Worm (Caenorhabditis elegans) whole organism, L3 larva: ENCODE results near the gene F48B9.3.

Experiments used
- R02D3.7 ChIP-seq: fragments of 150-350 bp; optimal IDR thresholded peaks from 2 replicates; lab custom pipeline; 2014; ENCODE audit warnings: missing biosample characterization, missing genetic modification characterization
- ZK546.5 ChIP-seq: sonication (generic microtip); optimal IDR thresholded peaks from 2 replicates; lab custom pipeline; 2017; ENCODE audit warnings: missing biosample characterization, missing genetic modification characterization
- ama-1 ChIP-seq: fragments of 150-350 bp; optimal IDR thresholded peaks from 2 replicates; lab custom pipeline; 2018
- ceh-16 ChIP-seq: sonication (generic microtip); optimal IDR thresholded peaks from 2 replicates; lab custom pipeline; 2017; ENCODE audit warnings: missing biosample characterization, missing genetic modification characterization
- ceh-28 ChIP-seq: fragments of 150-350 bp; optimal IDR thresholded peaks from 2 replicates; lab custom pipeline; 2014; ENCODE audit warnings: missing biosample characterization, missing genetic modification reagents, missing genetic modification characterization
- ceh-82 ChIP-seq: fragments of 150-350 bp; optimal IDR thresholded peaks from 2 replicates; lab custom pipeline; 2014; ENCODE audit warnings: missing biosample characterization, missing genetic modification characterization
- ceh-9 ChIP-seq: sonication (generic microtip); optimal IDR thresholded peaks from 2 replicates; lab custom pipeline; 2018; ENCODE audit warnings: missing biosample characterization, missing genetic modification characterization
- daf-12 ChIP-seq: fragments of 150-350 bp; optimal IDR thresholded peaks from 2 replicates; lab custom pipeline; 2014; ENCODE audit warnings: missing biosample characterization, missing genetic modification reagents, missing genetic modification characterization
- egl-5 ChIP-seq: fragments of 150-350 bp; optimal IDR thresholded peaks from 2 replicates; lab custom pipeline; 2017; ENCODE audit warnings: missing biosample characterization, missing genetic modification reagents, missing genetic modification characterization, inconsistent platforms
- elt-2 ChIP-seq: sonication (generic microtip); optimal IDR thresholded peaks from 2 replicates; lab custom pipeline; 2016; ENCODE audit warnings: missing genetic modification reagents, mild to moderate bottlenecking, missing genetic modification characterization, missing compliant biosample characterization
- elt-3 ChIP-seq, 3 experiments: fragments of 150-350 bp in 1 of 3; sonication (generic microtip) in 2 of 3; optimal IDR thresholded peaks; 2 replicates in 2 of 3; 4 replicates in 1 of 3; lab custom pipeline; 2014 to 2017; ENCODE audit warnings: missing biosample characterization in 3 of 3, missing genetic modification characterization in 3 of 3
- eor-1 ChIP-seq, 2 experiments: fragments of 150-350 bp; optimal IDR thresholded peaks; 2 replicates each; lab custom pipeline; 2014 to 2018; ENCODE audit warnings: missing biosample characterization in 2 of 2, missing genetic modification characterization in 2 of 2
- fkh-10 ChIP-seq: sonication (generic microtip); optimal IDR thresholded peaks from 2 replicates; lab custom pipeline; 2017; ENCODE audit warnings: missing biosample characterization, missing genetic modification reagents, missing genetic modification characterization
- fkh-2 ChIP-seq: fragments of 150-350 bp; optimal IDR thresholded peaks from 2 replicates; lab custom pipeline; 2014; ENCODE audit warnings: missing biosample characterization, missing genetic modification reagents, missing genetic modification characterization
- fos-1 ChIP-seq: fragments of 150-350 bp; optimal IDR thresholded peaks from 2 replicates; lab custom pipeline; 2014; ENCODE audit warnings: missing biosample characterization, missing genetic modification characterization
- hmg-11 ChIP-seq: sonication (generic microtip); optimal IDR thresholded peaks from 2 replicates; lab custom pipeline; 2016; ENCODE audit warnings: missing genetic modification characterization, missing compliant biosample characterization
- jun-1 ChIP-seq: fragments of 150-350 bp; optimal IDR thresholded peaks from 2 replicates; lab custom pipeline; 2014; ENCODE audit warnings: missing biosample characterization, missing genetic modification reagents, missing genetic modification characterization
- lin-15B ChIP-seq: fragments of 150-350 bp; optimal IDR thresholded peaks from 2 replicates; lab custom pipeline; 2014; ENCODE audit warnings: missing biosample characterization, missing genetic modification characterization
- lin-39 ChIP-seq: fragments of 150-350 bp; optimal IDR thresholded peaks from 2 replicates; lab custom pipeline; 2018; ENCODE audit warnings: missing biosample characterization, missing genetic modification reagents, missing genetic modification characterization
- lsy-12 ChIP-seq: sonication (generic microtip); optimal IDR thresholded peaks from 2 replicates; lab custom pipeline; 2016; ENCODE audit warnings: mild to moderate bottlenecking, missing genetic modification characterization, missing compliant biosample characterization
- nfya-1 ChIP-seq: sonication (generic microtip); optimal IDR thresholded peaks from 2 replicates; lab custom pipeline; 2017; ENCODE audit warnings: missing genetic modification characterization, mild to moderate bottlenecking, missing compliant biosample characterization, antibody characterized with exemption, moderate library complexity; ENCODE audit not compliant: insufficient read depth
- nhr-11 ChIP-seq: fragments of 150-350 bp; optimal IDR thresholded peaks from 2 replicates; lab custom pipeline; 2014; ENCODE audit warnings: missing biosample characterization, missing genetic modification characterization
- nhr-12 ChIP-seq: fragments of 150-350 bp; optimal IDR thresholded peaks from 2 replicates; lab custom pipeline; 2014; ENCODE audit warnings: missing biosample characterization, missing genetic modification characterization
- nhr-23 ChIP-seq: fragments of 150-350 bp; optimal IDR thresholded peaks from 2 replicates; lab custom pipeline; 2014; ENCODE audit warnings: missing biosample characterization, missing genetic modification reagents, missing genetic modification characterization
- nhr-25 ChIP-seq: sonication (generic microtip); optimal IDR thresholded peaks from 2 replicates; lab custom pipeline; 2017; ENCODE audit warnings: missing biosample characterization, missing genetic modification characterization
- nhr-28 ChIP-seq: fragments of 150-350 bp; optimal IDR thresholded peaks from 2 replicates; lab custom pipeline; 2014; ENCODE audit warnings: missing biosample characterization, missing genetic modification characterization
- nhr-43 ChIP-seq: sonication (generic microtip); optimal IDR thresholded peaks from 2 replicates; lab custom pipeline; 2016; ENCODE audit warnings: mild to moderate bottlenecking, missing genetic modification characterization, missing compliant biosample characterization; ENCODE audit not compliant: poor library complexity, severe bottlenecking
- nhr-67 ChIP-seq: fragments of 150-350 bp; optimal IDR thresholded peaks from 2 replicates; lab custom pipeline; 2014; ENCODE audit warnings: missing biosample characterization, missing genetic modification characterization
- nhr-76 ChIP-seq: fragments of 150-350 bp; sonication (generic microtip); optimal IDR thresholded peaks from 5 replicates; lab custom pipeline; 2014; ENCODE audit warnings: missing biosample characterization, missing genetic modification characterization
- nhr-77 ChIP-seq: fragments of 150-350 bp; optimal IDR thresholded peaks from 2 replicates; lab custom pipeline; 2014; ENCODE audit warnings: missing biosample characterization, missing genetic modification characterization
- pha-4 ChIP-seq: fragments of 150-350 bp; optimal IDR thresholded peaks from 2 replicates; lab custom pipeline; 2014; ENCODE audit warnings: missing biosample characterization, missing genetic modification reagents, missing genetic modification characterization
- pqm-1 ChIP-seq: fragments of 150-350 bp; optimal IDR thresholded peaks from 2 replicates; lab custom pipeline; 2017; ENCODE audit warnings: missing biosample characterization, missing genetic modification characterization, inconsistent platforms
- sea-2 ChIP-seq: fragments of 150-350 bp; sonication (generic microtip); optimal IDR thresholded peaks from 4 replicates; lab custom pipeline; 2014; ENCODE audit warnings: missing biosample characterization, missing genetic modification reagents, missing genetic modification characterization
- skn-1 ChIP-seq: fragments of 150-350 bp; optimal IDR thresholded peaks from 2 replicates; lab custom pipeline; 2014; ENCODE audit warnings: missing biosample characterization, missing genetic modification characterization
- snpc-4 ChIP-seq: fragments of 150-350 bp; optimal IDR thresholded peaks from 2 replicates; lab custom pipeline; 2014; ENCODE audit warnings: missing biosample characterization, missing genetic modification characterization
- tbx-2 ChIP-seq: sonication (generic microtip); optimal IDR thresholded peaks from 2 replicates; lab custom pipeline; 2016; ENCODE audit warnings: mild to moderate bottlenecking, missing genetic modification characterization, missing compliant biosample characterization
- unc-39 ChIP-seq: sonication (generic microtip); optimal IDR thresholded peaks from 4 replicates; lab custom pipeline; 2017; ENCODE audit warnings: missing biosample characterization, missing genetic modification characterization
- zag-1 ChIP-seq: fragments of 150-350 bp; optimal IDR thresholded peaks from 2 replicates; lab custom pipeline; 2014; ENCODE audit warnings: missing biosample characterization, missing genetic modification characterization
- ztf-11 ChIP-seq: fragments of 150-350 bp; optimal IDR thresholded peaks from 2 replicates; lab custom pipeline; 2014; ENCODE audit warnings: missing biosample characterization, missing genetic modification characterization
- ztf-4 ChIP-seq: fragments of 150-350 bp; optimal IDR thresholded peaks from 2 replicates; lab custom pipeline; 2014; ENCODE audit warnings: missing biosample characterization, missing genetic modification characterization

The F48B9.3 gene

DNA sequence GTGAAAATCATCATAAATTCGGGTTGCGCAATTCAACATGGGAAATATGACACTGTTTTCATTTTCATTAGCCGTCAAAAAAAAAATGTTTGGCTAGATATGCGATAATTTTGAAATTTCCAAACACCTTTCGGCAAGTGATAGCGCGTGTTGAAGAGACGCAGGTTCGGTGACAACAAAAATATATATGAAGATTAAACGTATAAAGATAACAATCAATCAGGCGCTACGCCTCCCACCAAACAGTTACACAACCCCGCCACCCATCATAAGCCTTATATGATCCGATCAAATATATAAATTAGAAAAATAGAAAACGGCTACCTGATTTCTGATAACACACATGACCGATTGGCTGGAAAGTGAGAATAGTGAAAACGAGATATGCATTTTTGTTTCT, 12.8 kb upstream of the F48B9.3 start:
- TF ChIP-seq lin-15B (tag; lab: Kevin White, UChicago) = no peak
- TF ChIP-seq snpc-4 (tag; lab: Kevin White, UChicago) = no peak
- TF ChIP-seq tbx-2 (tag; lab: Kevin White, UChicago) = no peak
- TF ChIP-seq egl-5 = no peak
- TF ChIP-seq nhr-12 (tag; lab: Kevin White, UChicago) = no peak
- no peak for TF ChIP-seq hmg-11 (tag; lab: Kevin White, UChicago)
- no peak for TF ChIP-seq R02D3.7 (tag; lab: Kevin White, UChicago)
- TF ChIP-seq elt-2 (tag; lab: Kevin White, UChicago) = no peak
- no peak for TF ChIP-seq nhr-28
- no peak for TF ChIP-seq ZK546.5 (tag; lab: Kevin White, UChicago)
- TF ChIP-seq ztf-11 = no peak
- TF ChIP-seq elt-3 (tag; optimal IDR thresholded peaks at IDR 0.05; lab: Kevin White, UChicago) = no peak
- TF ChIP-seq ceh-9 (tag; lab: Kevin White, UChicago) = no peak
- TF ChIP-seq zag-1 = no peak

ce11 chrX:2153780-2154179, 11.1 kb upstream of the F48B9.3 start:
- TF ChIP-seq nhr-77 (tag; lab: Kevin White, UChicago) = no peak
- TF ChIP-seq nfya-1 (tag; lab: Kevin White, UChicago) = no peak
- no peak for TF ChIP-seq ceh-9 (tag; lab: Kevin White, UChicago)
- no peak for TF ChIP-seq lin-15B (tag; lab: Kevin White, UChicago)
- no peak for TF ChIP-seq nhr-11 (tag; lab: Kevin White, UChicago)
- TF ChIP-seq jun-1 (tag; lab: Kevin White, UChicago) = no peak
- no peak for TF ChIP-seq nhr-28
- TF ChIP-seq ama-1 (lab: Kevin White, UChicago) = no peak
- TF ChIP-seq nhr-43 = no peak
- TF ChIP-seq nhr-12 (tag; lab: Kevin White, UChicago) = no peak
- TF ChIP-seq eor-1 (tag; optimal IDR thresholded peaks at IDR 0.05; lab: Kevin White, UChicago) = no peak
- no peak for TF ChIP-seq ceh-16 (tag; lab: Kevin White, UChicago)
- TF ChIP-seq egl-5 = no peak
- TF ChIP-seq skn-1 (tag; lab: Kevin White, UChicago) = no peak
- no peak for TF ChIP-seq zag-1
- no peak for TF ChIP-seq unc-39 (tag; lab: Kevin White, UChicago)
- no peak for TF ChIP-seq elt-3 (tag; optimal IDR thresholded peaks at IDR 0.05; lab: Kevin White, UChicago)
- no peak for TF ChIP-seq ZK546.5 (tag; lab: Kevin White, UChicago)

DNA sequence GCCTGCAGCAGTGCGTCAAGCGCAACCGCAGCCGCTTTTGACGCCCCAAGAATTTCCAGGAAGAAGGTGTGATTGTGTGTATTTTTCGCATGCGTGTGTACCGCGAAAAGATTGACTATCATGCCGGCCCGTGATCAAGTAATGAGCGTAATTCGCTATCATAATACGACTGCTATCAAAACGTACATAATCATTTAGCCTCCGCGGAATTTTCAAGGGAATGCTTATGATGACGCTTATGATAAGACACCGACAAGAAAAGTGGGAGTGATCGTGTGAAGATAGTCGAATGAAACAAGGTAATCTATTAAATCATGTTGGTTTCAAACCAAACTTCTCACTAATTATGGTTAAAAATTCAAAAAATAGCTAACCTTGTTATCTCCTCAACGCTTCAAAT, 7.0 kb upstream of the F48B9.3 start:
- TF ChIP-seq fos-1 = no peak
- peak; percentile 42 for TF ChIP-seq nhr-25 (tag; lab: Kevin White, UChicago)
- peak; percentile 40 for TF ChIP-seq elt-2 (tag; lab: Kevin White, UChicago)

- TF ChIP-seq zag-1 (no peak), sea-2 (GFP tag; lab: Kevin White, UChicago) (no peak), hmg-11 (tag; lab: Kevin White, UChicago) (no peak), unc-39 (tag; lab: Kevin White, UChicago) (no peak), elt-2 (tag; lab: Kevin White, UChicago) (no peak), jun-1 (tag; lab: Kevin White, UChicago) (no peak), snpc-4 (tag; lab: Kevin White, UChicago) (no peak), fos-1 (no peak), fkh-10 (GFP tag; lab: Kevin White, UChicago) (no peak), nhr-11 (tag; lab: Kevin White, UChicago) (no peak), fkh-2 (tag; lab: Kevin White, UChicago) (no peak)
Measured at ce11 chrX:2163084-2163483, 1.8 kb upstream of the F48B9.3 start, which contains the start of gene pdf-2. TSS of gene pdf-2 (plus strand) at chrX:2163384.

DNA sequence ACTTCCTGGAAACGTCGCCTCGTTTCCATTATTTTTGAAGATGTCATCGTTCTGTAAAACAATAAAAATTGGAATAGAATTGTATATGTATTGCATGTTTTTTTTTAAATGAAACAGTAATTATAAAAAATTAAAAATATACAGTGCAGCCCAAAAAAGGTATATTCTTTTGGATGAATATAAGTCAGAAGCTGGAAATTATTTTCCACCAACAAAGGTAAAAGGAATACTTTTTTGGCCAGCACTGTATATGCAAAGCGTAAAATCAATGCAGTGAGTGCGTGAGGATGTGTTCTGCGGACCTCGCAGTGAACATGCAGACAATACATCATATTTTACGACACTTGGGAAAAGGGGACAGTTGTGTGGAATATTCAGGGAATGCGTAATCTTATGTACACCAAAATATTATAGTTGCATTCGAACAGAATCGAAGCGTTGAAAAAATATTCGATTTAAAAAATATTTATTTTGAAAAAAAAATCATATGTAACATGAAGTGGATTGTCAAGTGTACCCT, 11.6 kb downstream of the F48B9.3 start, which contains the start of gene F48B9.8:
Gene F48B9.8 (minus strand): TSS at position 51 of the 520 bp plus-strand sequence.
- no peak for TF ChIP-seq R02D3.7 (tag; lab: Kevin White, UChicago)
- no peak for TF ChIP-seq zag-1
- no peak for TF ChIP-seq daf-12 (tag; lab: Kevin White, UChicago)
- peak; percentile 16 for TF ChIP-seq hmg-11 (tag; lab: Kevin White, UChicago)
- no peak for TF ChIP-seq fkh-10 (GFP tag; lab: Kevin White, UChicago)
- no peak for TF ChIP-seq nhr-11 (tag; lab: Kevin White, UChicago)
- no peak for TF ChIP-seq ztf-11
- TF ChIP-seq nhr-67 (tag; lab: Kevin White, UChicago) = no peak
- no peak for TF ChIP-seq nhr-76 (tag; lab: Kevin White, UChicago)
- no peak for TF ChIP-seq lsy-12 (tag; lab: Kevin White, UChicago)
- no peak for TF ChIP-seq ceh-82 (tag; lab: Kevin White, UChicago)
- peak; percentile 56 for TF ChIP-seq pha-4 (tag; lab: Kevin White, UChicago)
- TF ChIP-seq elt-2 (tag; lab: Kevin White, UChicago) = peak; percentile 4
- TF ChIP-seq nhr-77 (tag; lab: Kevin White, UChicago) = no peak
- no peak for TF ChIP-seq nhr-23 (tag; lab: Kevin White, UChicago)
- no peak for TF ChIP-seq nfya-1 (tag; lab: Kevin White, UChicago)
- TF ChIP-seq sea-2 (GFP tag; lab: Kevin White, UChicago) = no peak
- TF ChIP-seq ztf-4 = no peak
- TF ChIP-seq lin-39 (tag; lab: Kevin White, UChicago) = no peak
- no peak for TF ChIP-seq pqm-1 (tag; lab: Kevin White, UChicago)
- TF ChIP-seq fos-1 = no peak
- TF ChIP-seq ceh-28 (tag; lab: Kevin White, UChicago) = no peak
- no peak for TF ChIP-seq nhr-43
- no peak for TF ChIP-seq ceh-16 (tag; lab: Kevin White, UChicago)
